Fruit fly (Drosophila melanogaster) whole organism, embryonic: ENCODE results near the gene ebo.

ENCODE experiments used
- BEAF-32 ChIP-seq: fragments of 200-800 bp; sonication (Bioruptor generic); optimal IDR thresholded peaks from 3 replicates; lab custom pipeline; 2017; ENCODE audit warnings: missing biosample characterization, missing genetic modification characterization, mild to moderate bottlenecking, moderate library complexity, missing genetic modification reagents
- Bgb ChIP-seq: fragments of 200-800 bp; sonication (Bioruptor generic); IDR thresholded peaks from 2 replicates; pipeline ENCODE4 v1.3.6; 2022; ENCODE audit warnings: missing biosample characterization, missing genetic modification characterization; ENCODE audit not compliant: partially characterized antibody
- BtbVII ChIP-seq: fragments of 200-800 bp; sonication (Bioruptor generic); optimal IDR thresholded peaks from 3 replicates; lab custom pipeline; 2017; ENCODE audit warnings: missing biosample characterization, mild to moderate bottlenecking, missing genetic modification characterization
- CG10543 ChIP-seq: fragments of 200-800 bp; sonication (Bioruptor generic); optimal IDR thresholded peaks from 3 replicates; lab custom pipeline; 2017; ENCODE audit warnings: missing biosample characterization, mild to moderate bottlenecking, missing genetic modification characterization, moderate library complexity
- CG12071 ChIP-seq: fragments of 200-800 bp; sonication (Bioruptor generic); optimal IDR thresholded peaks from 3 replicates; lab custom pipeline; 2018; ENCODE audit warnings: missing biosample characterization, mild to moderate bottlenecking, missing genetic modification characterization
- CG13287 ChIP-seq: fragments of 200-800 bp; sonication (Bioruptor generic); IDR thresholded peaks from 2 replicates; pipeline ENCODE4 v1.3.6; 2022; ENCODE audit warnings: missing biosample characterization, missing genetic modification characterization; ENCODE audit not compliant: partially characterized antibody
- CG13894 ChIP-seq: fragments of 200-800 bp; sonication (Bioruptor generic); optimal IDR thresholded peaks from 3 replicates; lab custom pipeline; 2018; ENCODE audit warnings: missing biosample characterization, mild to moderate bottlenecking, missing genetic modification characterization, moderate library complexity
- CG14441 ChIP-seq: fragments of 200-800 bp; sonication (Bioruptor generic); IDR thresholded peaks from 2 replicates; pipeline ENCODE4 v1.3.6; 2022; ENCODE audit warnings: missing biosample characterization, missing genetic modification characterization
- CG14860 ChIP-seq: fragments of 200-800 bp; sonication (Bioruptor generic); IDR thresholded peaks from 3 replicates; pipeline ENCODE4 v1.3.6; 2022; ENCODE audit warnings: missing biosample characterization, missing genetic modification characterization; ENCODE audit not compliant: partially characterized antibody
- CG15479 ChIP-seq: fragments of 200-800 bp; sonication (Bioruptor generic); optimal IDR thresholded peaks from 3 replicates; lab custom pipeline; 2019; ENCODE audit warnings: missing biosample characterization, mild to moderate bottlenecking, missing genetic modification characterization, moderate library complexity
- CG15514 ChIP-seq: fragments of 200-800 bp; sonication (Bioruptor generic); optimal IDR thresholded peaks from 3 replicates; lab custom pipeline; 2017; ENCODE audit warnings: missing biosample characterization, missing genetic modification characterization, mild to moderate bottlenecking, moderate library complexity, missing genetic modification reagents
- CG16813 ChIP-seq: fragments of 200-800 bp; sonication (Bioruptor generic); IDR thresholded peaks from 3 replicates; pipeline ENCODE4 v1.3.6; 2022; ENCODE audit warnings: missing biosample characterization, missing genetic modification characterization; ENCODE audit not compliant: partially characterized antibody
- CG17385 ChIP-seq: fragments of 200-800 bp; sonication (Bioruptor generic); optimal IDR thresholded peaks from 3 replicates; lab custom pipeline; 2018; ENCODE audit warnings: missing biosample characterization, mild to moderate bottlenecking, missing genetic modification characterization
- CG17912 ChIP-seq: fragments of 200-800 bp; sonication (Bioruptor generic); optimal IDR thresholded peaks from 2 replicates; lab custom pipeline; 2018; ENCODE audit warnings: missing biosample characterization, mild to moderate bottlenecking, missing genetic modification characterization
- CG2129 ChIP-seq: fragments of 200-800 bp; sonication (Bioruptor generic); IDR thresholded peaks from 2 replicates; pipeline ENCODE4 v1.3.6; 2022; ENCODE audit warnings: missing biosample characterization, missing genetic modification characterization; ENCODE audit not compliant: partially characterized antibody
- CG32772 ChIP-seq: fragments of 200-800 bp; sonication (Bioruptor generic); IDR thresholded peaks from 2 replicates; pipeline ENCODE4 v1.3.6; 2022; ENCODE audit warnings: missing biosample characterization, missing genetic modification characterization
- CG4360 ChIP-seq: fragments of 200-800 bp; sonication (Bioruptor generic); IDR thresholded peaks from 2 replicates; pipeline ENCODE4 v1.3.6; 2022; ENCODE audit warnings: missing biosample characterization, missing genetic modification characterization
- CG5180 ChIP-seq: fragments of 200-800 bp; sonication (Bioruptor generic); optimal IDR thresholded peaks from 3 replicates; lab custom pipeline; 2017; ENCODE audit warnings: missing biosample characterization, missing genetic modification characterization, mild to moderate bottlenecking, moderate library complexity, missing genetic modification reagents
- CG6254 ChIP-seq: fragments of 200-800 bp; sonication (Bioruptor generic); optimal IDR thresholded peaks from 3 replicates; lab custom pipeline; 2017; ENCODE audit warnings: mild to moderate bottlenecking, missing biosample characterization, missing genetic modification reagents, missing genetic modification characterization
- CG6791 ChIP-seq: fragments of 200-800 bp; sonication (Bioruptor generic); IDR thresholded peaks from 3 replicates; pipeline ENCODE4 v1.3.6; 2022; ENCODE audit warnings: missing biosample characterization, missing genetic modification characterization; ENCODE audit not compliant: partially characterized antibody
- CG6813 ChIP-seq: fragments of 200-800 bp; sonication (Bioruptor generic); optimal IDR thresholded peaks from 2 replicates; lab custom pipeline; 2017; ENCODE audit warnings: missing biosample characterization, missing genetic modification characterization, mild to moderate bottlenecking, moderate library complexity, missing genetic modification reagents
- CG8290 ChIP-seq, 3 experiments: fragments of 200-800 bp; sonication (Bioruptor generic); optimal IDR thresholded peaks; 2 replicates each; lab custom pipeline; 2016 to 2019; ENCODE audit warnings: missing biosample characterization in 3 of 3, missing genetic modification characterization in 3 of 3, mild to moderate bottlenecking in 2 of 3, moderate library complexity in 1 of 3
- Deaf1 ChIP-seq: fragments of 200-800 bp; optimal IDR thresholded peaks from 3 replicates; lab custom pipeline; 2019; ENCODE audit warnings: missing biosample characterization, mild to moderate bottlenecking, missing genetic modification characterization, moderate library complexity
- Dll ChIP-seq: fragments of 200-800 bp; sonication (Bioruptor generic); IDR thresholded peaks from 4 replicates; pipeline ENCODE4 v1.3.6; 2022; ENCODE audit warnings: missing biosample characterization, missing genetic modification characterization; ENCODE audit not compliant: partially characterized antibody
- HLH4C ChIP-seq: fragments of 200-800 bp; sonication (Bioruptor generic); IDR thresholded peaks from 3 replicates; pipeline ENCODE4 v1.3.6; 2022; ENCODE audit warnings: missing biosample characterization, missing genetic modification characterization; ENCODE audit not compliant: partially characterized antibody
- Jarid2 ChIP-seq: fragments of 200-800 bp; sonication (Bioruptor generic); optimal IDR thresholded peaks from 3 replicates; lab custom pipeline; 2017; ENCODE audit warnings: mild to moderate bottlenecking, missing biosample characterization, missing genetic modification reagents, missing genetic modification characterization
- Med ChIP-seq: fragments of 200-800 bp; sonication (Bioruptor generic); peaks from one replicate; lab custom pipeline; 2016; ENCODE audit warnings: missing biosample characterization, missing genetic modification characterization, mild to moderate bottlenecking, inconsistent platforms, moderate library complexity
- PHDP ChIP-seq: fragments of 200-800 bp; sonication (Bioruptor generic); optimal IDR thresholded peaks from 3 replicates; lab custom pipeline; 2018; ENCODE audit warnings: missing biosample characterization, mild to moderate bottlenecking, missing genetic modification characterization, moderate library complexity
- Scr ChIP-seq: fragments of 200-800 bp; sonication (Bioruptor generic); IDR thresholded peaks from 2 replicates; pipeline ENCODE4 v1.3.6; 2022; ENCODE audit warnings: missing biosample characterization, missing genetic modification characterization; ENCODE audit not compliant: partially characterized antibody
- bbx ChIP-seq: fragments of 200-800 bp; sonication (Bioruptor generic); IDR thresholded peaks from 2 replicates; pipeline ENCODE4 v1.3.6; 2022; ENCODE audit warnings: missing biosample characterization, missing genetic modification characterization; ENCODE audit not compliant: partially characterized antibody
- cg ChIP-seq: fragments of 200-800 bp; sonication (Bioruptor generic); optimal IDR thresholded peaks from 3 replicates; lab custom pipeline; 2019; ENCODE audit warnings: missing biosample characterization, mild to moderate bottlenecking, missing genetic modification characterization, moderate library complexity
- eve ChIP-seq, 2 experiments: fragments of >200 bp; optimal IDR thresholded peaks; 2 replicates each; lab custom pipeline; 2017; ENCODE audit warnings: missing biosample characterization in 2 of 2, missing genetic modification characterization in 2 of 2
- gcm ChIP-seq: fragments of 200-800 bp; sonication (Bioruptor generic); optimal IDR thresholded peaks from 2 replicates; lab custom pipeline; 2019; ENCODE audit warnings: missing biosample characterization, mild to moderate bottlenecking, missing genetic modification characterization, moderate library complexity
- grn ChIP-seq: fragments of 200-800 bp; sonication (Bioruptor generic); optimal IDR thresholded peaks from 3 replicates; lab custom pipeline; 2017; ENCODE audit warnings: missing biosample characterization, missing genetic modification characterization
- hb ChIP-seq: fragments of 200-800 bp; sonication (Bioruptor generic); IDR thresholded peaks from 3 replicates; pipeline ENCODE4 v1.3.6; 2022; ENCODE audit warnings: missing biosample characterization, missing genetic modification characterization; ENCODE audit not compliant: partially characterized antibody
- kah ChIP-seq: fragments of 200-800 bp; sonication (Bioruptor generic); optimal IDR thresholded peaks from 2 replicates; lab custom pipeline; 2018; ENCODE audit warnings: missing biosample characterization, mild to moderate bottlenecking, missing genetic modification characterization
- knrl ChIP-seq: fragments of 200-800 bp; sonication (Bioruptor generic); IDR thresholded peaks from 3 replicates; pipeline ENCODE4 v1.3.6; 2022; ENCODE audit warnings: missing biosample characterization, missing genetic modification characterization; ENCODE audit not compliant: partially characterized antibody
- onecut ChIP-seq: fragments of 200-800 bp; sonication (Bioruptor generic); IDR thresholded peaks from 2 replicates; pipeline ENCODE4 v1.3.6; 2022; ENCODE audit warnings: missing biosample characterization, missing genetic modification characterization
- rib ChIP-seq: fragments of 200-800 bp; sonication (Bioruptor generic); IDR thresholded peaks from 2 replicates; pipeline ENCODE4 v1.3.6; 2022; ENCODE audit warnings: missing biosample characterization, missing genetic modification characterization
- slbo ChIP-seq: fragments of 200-800 bp; sonication (Bioruptor generic); IDR thresholded peaks from 2 replicates; pipeline ENCODE4 v1.3.6; 2022; ENCODE audit warnings: missing biosample characterization, missing genetic modification characterization
- stwl ChIP-seq: fragments of 200-800 bp; sonication (Bioruptor generic); optimal IDR thresholded peaks from 3 replicates; lab custom pipeline; 2018; ENCODE audit warnings: missing biosample characterization, mild to moderate bottlenecking, missing genetic modification characterization, moderate library complexity
- tna ChIP-seq: fragments of 200-800 bp; sonication (Bioruptor generic); IDR thresholded peaks from 2 replicates; pipeline ENCODE4 v1.3.6; 2022; ENCODE audit warnings: missing biosample characterization, missing genetic modification characterization; ENCODE audit not compliant: partially characterized antibody
- tx ChIP-seq: fragments of 200-800 bp; sonication (Bioruptor generic); optimal IDR thresholded peaks from 2 replicates; lab custom pipeline; 2016; ENCODE audit warnings: missing biosample characterization, missing genetic modification characterization
- unc-4 ChIP-seq: fragments of 200-800 bp; sonication (Bioruptor generic); IDR thresholded peaks from 2 replicates; pipeline ENCODE4 v1.3.6; 2022; ENCODE audit warnings: missing biosample characterization, missing genetic modification characterization; ENCODE audit not compliant: partially characterized antibody
- vfl ChIP-seq: fragments of 200-800 bp; sonication (Bioruptor generic); optimal IDR thresholded peaks from 2 replicates; lab custom pipeline; 2016; ENCODE audit warnings: missing biosample characterization, missing genetic modification characterization

ebo gene

dm6 chrX:521683-522082 lies 45.3 kb upstream of the ebo start:
- no peak for TF ChIP-seq vfl (GFP tag; lab: Kevin White, UChicago)
- peak; percentile 11 for TF ChIP-seq CG10543 (GFP tag; lab: Kevin White, UChicago)
- peak; percentile 61 for TF ChIP-seq Med (GFP tag; lab: Kevin White, UChicago)
- peak; percentile 14 for TF ChIP-seq CG5180 (GFP tag; lab: Kevin White, UChicago)
- TF ChIP-seq rib (GFP tag; lab: Robert Waterston, UW), result no peak
- TF ChIP-seq PHDP (tag; lab: Kevin White, UChicago), result no peak
- TF ChIP-seq slbo (GFP tag; lab: Robert Waterston, UW), result no peak
- 0 out of 3 replicates have a peak, but pooled peaks have one; percentile 41 for TF ChIP-seq CG14860 (GFP tag; lab: Robert Waterston, UW)
- TF ChIP-seq CG12071 (GFP tag; lab: Kevin White, UChicago), result peak; percentile 7
- TF ChIP-seq CG6813 (GFP tag; lab: Kevin White, UChicago), result no peak
- no peak for TF ChIP-seq CG32772 (GFP tag; lab: Robert Waterston, UW)
- no peak for TF ChIP-seq gcm
- TF ChIP-seq CG2129 (GFP tag; lab: Robert Waterston, UW), result peak; percentile 28; the same call in 1 of the 2 replicates
- TF ChIP-seq tna (GFP tag; lab: Robert Waterston, UW), result peak; percentile 36; the same call in 1 of the 2 replicates
- no peak for TF ChIP-seq CG8290 (GFP tag; optimal IDR thresholded peaks at IDR 0.05; lab: Kevin White, UChicago)
- TF ChIP-seq CG8290 (tag; optimal IDR thresholded peaks at IDR 0.05; lab: Kevin White, UChicago), result peak in 1 of 2 experiments; percentile 14
- 0 out of 3 replicates have a peak, but pooled peaks have one; percentile 23 for TF ChIP-seq CG6791 (GFP tag; lab: Robert Waterston, UW)
- TF ChIP-seq Dll (GFP tag; lab: Robert Waterston, UW), result peak; percentile 37; the same call in 1 of the 4 replicates
- TF ChIP-seq Jarid2, result no peak
- peak; percentile 43 for TF ChIP-seq CG13287 (GFP tag; lab: Robert Waterston, UW)
- TF ChIP-seq Bgb (GFP tag; lab: Robert Waterston, UW), result peak; percentile 29; the same call in 1 of the 2 replicates
- TF ChIP-seq CG16813 (GFP tag; lab: Robert Waterston, UW), result peak; percentile 47; the same call in 2 of the 3 replicates
- peak; percentile 35 for TF ChIP-seq CG17912 (GFP tag; lab: Kevin White, UChicago)
- no peak for TF ChIP-seq kah (GFP tag; lab: Kevin White, UChicago)
- TF ChIP-seq CG15514 (GFP tag; lab: Kevin White, UChicago), result peak; percentile 51
- TF ChIP-seq bbx (GFP tag; lab: Robert Waterston, UW), result peak; percentile 38; the same call in 1 of the 2 replicates
- TF ChIP-seq CG6254, result peak; percentile 9
- TF ChIP-seq BEAF-32 (GFP tag; lab: Kevin White, UChicago), result peak; percentile 54
- 0 out of 2 replicates have a peak, but pooled peaks have one; percentile 8 for TF ChIP-seq CG14441 (GFP tag; lab: Robert Waterston, UW)
- peak; percentile 55; the same call in 2 of the 3 replicates for TF ChIP-seq HLH4C (GFP tag; lab: Robert Waterston, UW)
- TF ChIP-seq eve (GFP tag; optimal IDR thresholded peaks at IDR 0.05; lab: Kevin White, UChicago), result peak in 1 of 2 experiments; percentile 78
- TF ChIP-seq grn (GFP tag; lab: Kevin White, UChicago), result peak; percentile 44
- peak; percentile 13 for TF ChIP-seq BtbVII (GFP tag; lab: Kevin White, UChicago)
- peak; percentile 97 for TF ChIP-seq onecut (GFP tag; lab: Robert Waterston, UW)
- TF ChIP-seq Deaf1 (tag; lab: Kevin White, UChicago), result peak; percentile 14
- TF ChIP-seq CG13894 (tag; lab: Kevin White, UChicago), result peak; percentile 2
- TF ChIP-seq CG17385 (GFP tag; lab: Kevin White, UChicago), result peak; percentile 18
- TF ChIP-seq cg (GFP tag; lab: Kevin White, UChicago), result peak; percentile 12
- TF ChIP-seq Scr, result peak; percentile 52
- TF ChIP-seq hb (GFP tag; lab: Robert Waterston, UW), result no peak
- TF ChIP-seq unc-4 (GFP tag; lab: Robert Waterston, UW), result peak; percentile 47; the same call in 1 of the 2 replicates
- TF ChIP-seq CG15479 (GFP tag; lab: Kevin White, UChicago), result peak; percentile 52
- TF ChIP-seq CG4360 (GFP tag; lab: Robert Waterston, UW), result peak; percentile 88
- TF ChIP-seq tx, result no peak
- TF ChIP-seq knrl (GFP tag; lab: Robert Waterston, UW), result peak; percentile 26; the same call in 1 of the 3 replicates
- TF ChIP-seq stwl, result peak; percentile 14
